Fruit fly (Drosophila melanogaster): ENCODE results near the gene CG9150.
A peak's percentile ranks its signal among the peaks of the same experiment; 100 is the strongest.

The CG9150 gene

DNA sequence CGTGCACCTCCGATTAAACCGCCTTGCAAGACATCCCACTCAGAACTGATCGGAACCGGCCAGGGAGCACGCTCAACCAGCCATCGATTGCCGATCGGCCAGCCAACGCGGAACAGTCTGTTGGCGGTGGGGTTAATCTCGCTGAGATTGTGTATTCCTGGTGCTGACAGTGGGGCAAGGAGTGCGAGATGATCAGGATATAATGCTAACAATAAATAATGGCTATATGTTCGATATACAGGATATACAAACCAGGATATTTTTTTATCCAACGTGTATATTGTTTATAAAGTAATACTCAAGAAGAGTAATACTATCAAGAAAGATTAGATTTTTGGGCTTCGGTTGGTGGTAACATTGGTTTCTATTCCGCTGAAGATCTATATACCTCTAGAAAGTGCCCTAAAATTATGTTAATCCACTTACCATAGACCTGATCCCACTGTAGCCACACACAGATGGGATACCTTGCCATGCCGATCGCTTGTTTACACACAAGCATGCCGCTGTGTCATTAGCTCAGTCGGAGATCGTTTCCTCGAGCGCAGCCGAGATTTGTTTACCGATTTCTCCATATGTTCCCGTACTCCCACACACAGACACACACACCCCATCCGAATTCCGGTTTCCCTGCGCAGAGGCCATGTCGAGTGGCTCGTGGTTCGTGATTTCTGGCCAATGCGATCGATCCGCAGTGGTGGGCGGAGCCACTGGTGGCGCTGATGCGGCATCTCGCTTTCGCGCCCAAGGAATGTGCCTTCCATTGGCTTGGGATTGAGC, 48.9 kb downstream of the CG9150 start, which contains the start of gene H2.0 (continued):
- TF ChIP-seq Eip78C (GFP tag) (peak; percentile 93), spab (GFP tag; optimal IDR thresholded peaks at IDR 0.05) (peak; percentile 63), svp (GFP tag) (peak; percentile 91), Met (GFP tag; optimal IDR thresholded peaks at IDR 0.05) (peak; percentile 68), CG8632 (GFP tag; optimal IDR thresholded peaks at IDR 0.05) (peak; percentile 55), CG10669 (GFP tag; optimal IDR thresholded peaks at IDR 0.05) (peak; percentile 67), dsx (GFP tag; optimal IDR thresholded peaks at IDR 0.05; ENCODE audit: poor library complexity, severe bottlenecking) (no peak), CG9139 (GFP tag; optimal IDR thresholded peaks at IDR 0.05) (peak; percentile 44), pdm3 (GFP tag; optimal IDR thresholded peaks at IDR 0.05) (peak; percentile 53), lz (GFP tag; optimal IDR thresholded peaks at IDR 0.05) (peak; percentile 75)

All from whole organism, prepupa.